Worm (Caenorhabditis elegans) whole organism, midembryonic: ENCODE data around the gene F14F7.4.

Experiments
- cog-1 ChIP-seq: sonication (generic microtip); optimal IDR thresholded peaks from 2 replicates; lab custom pipeline; 2016; ENCODE audit warnings: missing genetic modification characterization, missing compliant biosample characterization
- med-1 ChIP-seq: sonication (generic microtip); optimal IDR thresholded peaks from 2 replicates; lab custom pipeline; 2017; ENCODE audit warnings: missing genetic modification characterization, mild to moderate bottlenecking, missing compliant biosample characterization, antibody characterized with exemption, missing genetic modification reagents; ENCODE audit not compliant: insufficient read depth
- tab-1 ChIP-seq: fragments of 200-800 bp; sonication (Bioruptor generic); IDR thresholded peaks from 2 replicates; pipeline ENCODE4 v1.3.6; 2022; ENCODE audit warnings: missing genetic modification characterization, missing compliant biosample characterization
- ztf-23 ChIP-seq: fragments of 200-800 bp; sonication (Bioruptor generic); IDR thresholded peaks from 2 replicates; pipeline ENCODE4 v1.3.6; 2022; ENCODE audit warnings: missing genetic modification reagents, missing genetic modification characterization, missing compliant biosample characterization
- ztf-29 ChIP-seq: fragments of 200-800 bp; sonication (Bioruptor generic); IDR thresholded peaks from 2 replicates; pipeline ENCODE4 v1.3.6; 2022; ENCODE audit warnings: missing genetic modification reagents, missing genetic modification characterization, missing compliant biosample characterization

DNA sequence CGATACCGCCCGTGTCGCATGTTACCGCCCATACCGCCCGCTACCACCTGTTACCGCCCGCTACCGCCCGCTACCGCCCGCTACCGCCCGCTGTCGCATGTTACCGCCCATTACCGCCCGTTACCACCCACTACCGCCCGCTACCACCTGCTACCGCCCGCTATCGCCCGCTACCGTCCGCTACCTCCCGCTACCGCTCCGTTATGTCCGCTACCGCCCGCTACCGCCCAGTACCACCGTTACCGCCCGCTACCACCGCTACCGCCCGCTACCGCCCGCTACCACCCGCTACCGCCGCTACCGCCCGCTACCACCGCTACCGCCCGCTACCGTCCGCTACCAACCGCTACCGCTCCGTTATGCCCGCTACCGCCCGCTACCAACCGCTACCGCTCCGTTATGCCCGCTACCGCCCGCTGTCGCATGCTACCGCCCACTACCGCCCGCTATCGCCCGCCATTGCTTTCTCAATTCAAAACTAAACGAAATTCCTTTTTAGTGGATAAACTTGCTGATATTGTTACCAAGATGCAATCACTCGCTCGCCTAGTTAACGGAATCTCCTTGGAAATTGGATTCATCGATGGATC, 3.0 kb upstream of the F14F7.4 start:
- TF ChIP-seq ztf-23 (GFP tag; lab: Robert Waterston, UW) (0 out of 2 replicates have a peak, but pooled peaks have one; percentile 12), ztf-29 (GFP tag; lab: Robert Waterston, UW) (no peak), med-1 (GFP tag; lab: Kevin White, UChicago) (no peak), tab-1 (no peak), cog-1 (tag; lab: Kevin White, UChicago) (no peak)
